Fruit fly (Drosophila melanogaster): ENCODE data around the gene CG1647.

The CG1647 gene

dm6 chr3R:28847547-28848316 lies 27.7 kb downstream of the CG1647 start (continued):
- TF ChIP-seq sc (optimal IDR thresholded peaks at IDR 0.05): no peak
- TF ChIP-seq sc (GFP tag; optimal IDR thresholded peaks at IDR 0.05): no peak
- no peak for TF ChIP-seq CG12155 (GFP tag; optimal IDR thresholded peaks at IDR 0.05)
- no peak for TF ChIP-seq vnd (GFP tag; IDR thresholded peaks at IDR 0.05; ENCODE audit: partially characterized antibody)
- no peak for TF ChIP-seq fd64A (GFP tag; optimal IDR thresholded peaks at IDR 0.05)
- TF ChIP-seq HLHmδ (GFP tag; optimal IDR thresholded peaks at IDR 0.05): no peak
- no peak for TF ChIP-seq CG16863 (GFP tag; optimal IDR thresholded peaks at IDR 0.05)
- TF ChIP-seq HLH54F (GFP tag; optimal IDR thresholded peaks at IDR 0.05): no peak
- TF ChIP-seq CG12659 (GFP tag; optimal IDR thresholded peaks at IDR 0.05): no peak
- TF ChIP-seq CG2712 (tag; optimal IDR thresholded peaks at IDR 0.05): peak; percentile 24
- TF ChIP-seq CG7987 (GFP tag; optimal IDR thresholded peaks at IDR 0.05): no peak
- no peak for TF ChIP-seq al (GFP tag; IDR thresholded peaks at IDR 0.05)
- no peak for TF ChIP-seq Dll (GFP tag; IDR thresholded peaks at IDR 0.05; ENCODE audit: partially characterized antibody)
- TF ChIP-seq CG10267 (tag; optimal IDR thresholded peaks at IDR 0.05): peak; percentile 10
- no peak for TF ChIP-seq psq (GFP tag; optimal IDR thresholded peaks at IDR 0.05)
- TF ChIP-seq CG11695 (GFP tag; IDR thresholded peaks at IDR 0.05): no peak
- no peak for TF ChIP-seq Fer1 (GFP tag; optimal IDR thresholded peaks at IDR 0.05)
- TF ChIP-seq tio (GFP tag; optimal IDR thresholded peaks at IDR 0.05): peak; percentile 16
- TF ChIP-seq D19A (tag; optimal IDR thresholded peaks at IDR 0.05): peak; percentile 37
- TF ChIP-seq pita (GFP tag; optimal IDR thresholded peaks at IDR 0.05): no peak
- TF ChIP-seq CG32772 (GFP tag; IDR thresholded peaks at IDR 0.05): no peak
- no peak for TF ChIP-seq YL-1 (GFP tag; optimal IDR thresholded peaks at IDR 0.05)
- TF ChIP-seq CG4707 (GFP tag; optimal IDR thresholded peaks at IDR 0.05): no peak
- no peak for TF ChIP-seq CG8089 (GFP tag; optimal IDR thresholded peaks at IDR 0.05)
- peak; percentile 15 for TF ChIP-seq CG12391 (tag; optimal IDR thresholded peaks at IDR 0.05)
- no peak for TF ChIP-seq HmgD (GFP tag; optimal IDR thresholded peaks at IDR 0.05)
- TF ChIP-seq CG3995 (GFP tag; optimal IDR thresholded peaks at IDR 0.05): no peak
- TF ChIP-seq BEAF-32 (GFP tag; optimal IDR thresholded peaks at IDR 0.05): no peak
- no peak for TF ChIP-seq cwo (GFP tag; optimal IDR thresholded peaks at IDR 0.05)
- no peak for TF ChIP-seq lab (GFP tag; optimal IDR thresholded peaks at IDR 0.05)
- TF ChIP-seq prd (optimal IDR thresholded peaks at IDR 0.05): no peak
- no peak for TF ChIP-seq prd (GFP tag; IDR thresholded peaks at IDR 0.05)
- TF ChIP-seq CG4617 (GFP tag; optimal IDR thresholded peaks at IDR 0.05; ENCODE audit: borderline replicate concordance): no peak
- TF ChIP-seq CG13424 (tag; optimal IDR thresholded peaks at IDR 0.05): peak; percentile 23
- TF ChIP-seq CG10209 (GFP tag; optimal IDR thresholded peaks at IDR 0.05): no peak
- TF ChIP-seq H2.0 (GFP tag; IDR thresholded peaks at IDR 0.05): no peak
- no peak for TF ChIP-seq tx (GFP tag; optimal IDR thresholded peaks at IDR 0.05)
- no peak for TF ChIP-seq Lim3 (GFP tag; IDR thresholded peaks at IDR 0.05)
- no peak for TF ChIP-seq CG17912 (GFP tag; optimal IDR thresholded peaks at IDR 0.05)
- TF ChIP-seq H15 (GFP tag; IDR thresholded peaks at IDR 0.05): no peak
- TF ChIP-seq zen2 (GFP tag; IDR thresholded peaks at IDR 0.05; ENCODE audit: partially characterized antibody): no peak
- no peak for TF ChIP-seq sr (GFP tag; IDR thresholded peaks at IDR 0.05)
- TF ChIP-seq ham (GFP tag; IDR thresholded peaks at IDR 0.05): no peak
- peak; percentile 40 for TF ChIP-seq CG2678 (tag; optimal IDR thresholded peaks at IDR 0.05)
- TF ChIP-seq ab (GFP tag; optimal IDR thresholded peaks at IDR 0.05): no peak
- TF ChIP-seq az2 (GFP tag; optimal IDR thresholded peaks at IDR 0.05): peak; percentile 15
- no peak for TF ChIP-seq btn (GFP tag; optimal IDR thresholded peaks at IDR 0.05)
- TF ChIP-seq CG1647 (GFP tag; optimal IDR thresholded peaks at IDR 0.05): no peak
- TF ChIP-seq CG6854 (GFP tag; optimal IDR thresholded peaks at IDR 0.05): no peak
- TF ChIP-seq nmo (GFP tag; optimal IDR thresholded peaks at IDR 0.05): peak; percentile 23
